Worm (Caenorhabditis elegans) whole organism, L2 larva: ENCODE data around the gene mig-6.

Experiments
- ZK546.5 ChIP-seq: sonication (generic microtip); optimal IDR thresholded peaks from 2 replicates; lab custom pipeline; 2017; ENCODE audit warnings: missing biosample characterization, missing genetic modification characterization
- ama-1 ChIP-seq: fragments of 150-350 bp; optimal IDR thresholded peaks from 2 replicates; lab custom pipeline; 2018; ENCODE audit warnings: inconsistent platforms
- elt-1 ChIP-seq: fragments of 150-350 bp; optimal IDR thresholded peaks from 2 replicates; lab custom pipeline; 2014; ENCODE audit warnings: missing biosample characterization, missing genetic modification characterization
- mdl-1 ChIP-seq, 2 experiments: fragments of 150-350 bp in 1 of 2; sonication (generic microtip) in 1 of 2; optimal IDR thresholded peaks; 2 replicates each; lab custom pipeline; 2017; ENCODE audit warnings: missing biosample characterization in 2 of 2, missing genetic modification characterization in 2 of 2
- nhr-12 ChIP-seq: fragments of 150-350 bp; optimal IDR thresholded peaks from 2 replicates; lab custom pipeline; 2014; ENCODE audit warnings: missing biosample characterization, missing genetic modification characterization
- peb-1 ChIP-seq: fragments of 150-350 bp; optimal IDR thresholded peaks from 2 replicates; lab custom pipeline; 2014; ENCODE audit warnings: missing biosample characterization, missing genetic modification characterization

DNA sequence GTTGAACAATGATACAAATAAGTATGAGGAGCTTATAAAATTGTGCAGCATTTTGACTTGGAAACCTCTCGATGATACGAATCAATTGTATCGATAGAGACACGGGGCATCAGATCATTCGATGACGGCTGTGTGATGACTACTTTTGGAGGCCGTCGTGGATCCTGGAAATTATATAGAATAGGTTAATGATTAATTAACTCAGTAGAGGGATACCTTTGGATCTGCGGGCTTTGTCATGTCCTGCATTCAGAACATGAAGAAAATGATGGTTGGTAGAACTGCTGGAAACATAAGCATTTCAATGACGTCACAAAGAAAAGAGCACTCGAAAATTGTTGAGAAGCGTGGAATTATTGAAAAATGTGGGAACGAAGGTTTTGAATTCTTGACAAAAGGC lies 12.4 kb upstream of the mig-6 start, which contains the start of gene ZK742.6:
- no peak for TF ChIP-seq ZK546.5 (tag; lab: Kevin White, UChicago)
- no peak for TF ChIP-seq elt-1 (tag; lab: Kevin White, UChicago)
- TF ChIP-seq mdl-1 (tag; optimal IDR thresholded peaks at IDR 0.05; lab: Kevin White, UChicago), result no peak
- no peak for TF ChIP-seq peb-1
- no peak for TF ChIP-seq ama-1 (lab: Kevin White, UChicago)
- no peak for TF ChIP-seq nhr-12 (tag; lab: Kevin White, UChicago)
